Worm (Caenorhabditis elegans): Measurements from ENCODE around the gene acy-3.

acy-3 gene

DNA sequence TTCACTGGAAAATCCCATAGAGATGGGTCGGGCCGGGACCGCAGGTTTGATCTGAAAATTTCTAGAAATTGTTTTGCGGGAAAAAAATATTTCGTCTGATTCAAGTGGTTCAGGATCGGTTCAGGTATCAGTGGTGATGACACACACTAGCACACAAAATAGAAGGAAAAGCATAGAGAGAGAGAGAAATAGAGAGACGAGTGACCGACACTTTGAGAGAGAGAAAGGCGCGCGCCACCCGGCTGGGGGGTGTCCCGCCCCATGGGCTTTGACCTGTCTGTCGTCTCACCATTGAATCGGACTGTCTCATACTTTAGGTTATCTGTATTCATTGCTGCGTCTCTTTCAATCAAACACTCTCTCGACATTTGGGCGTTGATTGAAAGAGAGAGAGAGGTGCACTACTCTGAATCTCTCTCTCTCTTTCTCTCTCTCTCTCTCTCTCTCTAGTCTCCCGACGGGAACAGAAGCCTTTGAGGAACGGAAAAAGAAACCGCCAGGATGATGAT lies at the start of gene acy-3:
acy-3 (minus strand) TSS at position 51 of the 509 bp plus-strand sequence.
- TF ChIP-seq nhr-90 (tag; optimal IDR thresholded peaks at IDR 0.05; ENCODE audit: poor library complexity) (peak; percentile 53), fos-1 (tag; optimal IDR thresholded peaks at IDR 0.05) (peak; percentile 19), mep-1 (tag; optimal IDR thresholded peaks at IDR 0.05) (no peak), pag-3 (tag; optimal IDR thresholded peaks at IDR 0.05; ENCODE audit: borderline replicate concordance, insufficient read depth) (no peak), nhr-77 (tag; optimal IDR thresholded peaks at IDR 0.05) (no peak), egl-27 (tag; optimal IDR thresholded peaks at IDR 0.05) (peak in 1 of 2 experiments; percentile 19), tbx-2 (tag; optimal IDR thresholded peaks at IDR 0.05) (peak; percentile 31), snu-23 (GFP tag; optimal IDR thresholded peaks at IDR 0.05) (peak; percentile 76), xbp-1 (tag; optimal IDR thresholded peaks at IDR 0.05) (peak; percentile 21), lir-3 (tag; optimal IDR thresholded peaks at IDR 0.05; ENCODE audit: poor library complexity) (no peak), lin-35 (GFP tag; optimal IDR thresholded peaks at IDR 0.05) (peak; percentile 5 to 40), fkh-4 (tag; optimal IDR thresholded peaks at IDR 0.05; ENCODE audit: borderline replicate concordance) (no peak), hpl-2 (GFP tag; optimal IDR thresholded peaks at IDR 0.05) (no peak), mef-2 (tag; optimal IDR thresholded peaks at IDR 0.05) (no peak), efl-3 (GFP tag; optimal IDR thresholded peaks at IDR 0.05) (no peak), unc-98 (GFP tag; IDR thresholded peaks at IDR 0.05) (no peak), sox-4 (tag; optimal IDR thresholded peaks at IDR 0.05) (no peak), nhr-12 (tag; optimal IDR thresholded peaks at IDR 0.05) (no peak), ets-5 (GFP tag; IDR thresholded peaks at IDR 0.05) (no peak), isw-1 (GFP tag; IDR thresholded peaks at IDR 0.05) (no peak), vab-15 (tag; optimal IDR thresholded peaks at IDR 0.05) (no peak), sup-37 (GFP tag; optimal IDR thresholded peaks at IDR 0.05) (peak; percentile 25), dsc-1 (tag; optimal IDR thresholded peaks at IDR 0.05) (no peak), rnt-1 (tag; optimal IDR thresholded peaks at IDR 0.05) (peak; percentile 72), lsy-2 (tag; optimal IDR thresholded peaks at IDR 0.05) (peak; percentile 29 to 53), nhr-84 (tag; optimal IDR thresholded peaks at IDR 0.05) (no peak), egl-13 (tag; optimal IDR thresholded peaks at IDR 0.05) (no peak), ceh-88 (GFP tag; IDR thresholded peaks at IDR 0.05) (no peak), zag-1 (tag; optimal IDR thresholded peaks at IDR 0.05) (no peak), pax-3 (tag; optimal IDR thresholded peaks at IDR 0.05) (no peak), C16A3.4 (tag; optimal IDR thresholded peaks at IDR 0.05) (no peak), ztf-11 (tag; optimal IDR thresholded peaks at IDR 0.05) (no peak), nhr-237 (tag; optimal IDR thresholded peaks at IDR 0.05) (no peak), aly-2 (tag; optimal IDR thresholded peaks at IDR 0.05) (no peak), C34B4.2 (tag; optimal IDR thresholded peaks at IDR 0.05) (no peak), sptf-1 (tag; optimal IDR thresholded peaks at IDR 0.05) (no peak), skn-1 (tag; optimal IDR thresholded peaks at IDR 0.05) (peak; percentile 1), F16B12.6 (tag; optimal IDR thresholded peaks at IDR 0.05) (no peak), elt-3 (tag; optimal IDR thresholded peaks at IDR 0.05) (peak in 1 of 6 experiments; percentile 18), elt-2 (tag; optimal IDR thresholded peaks at IDR 0.05) (peak; percentile 28), unc-62 (GFP tag; optimal IDR thresholded peaks at IDR 0.05) (no peak), nhr-47 (tag; optimal IDR thresholded peaks at IDR 0.05) (peak; percentile 56), nhr-76 (tag; optimal IDR thresholded peaks at IDR 0.05) (no peak), irx-1 (tag; optimal IDR thresholded peaks at IDR 0.05) (no peak), nhr-11 (tag; optimal IDR thresholded peaks at IDR 0.05) (peak; percentile 24), lin-13 (GFP tag; optimal IDR thresholded peaks at IDR 0.05) (no peak), grh-1 (GFP tag; IDR thresholded peaks at IDR 0.05) (no peak), lin-14 (GFP tag; optimal IDR thresholded peaks at IDR 0.05) (peak; percentile 78), aha-1 (tag; optimal IDR thresholded peaks at IDR 0.05) (no peak), ces-1 (GFP tag; optimal IDR thresholded peaks at IDR 0.05) (no peak), nhr-19 (GFP tag; conservative IDR thresholded peaks at IDR 0.05) (peak; percentile 67), ceh-8 (GFP tag; optimal IDR thresholded peaks at IDR 0.05) (no peak), Y116A8C.19 (tag; optimal IDR thresholded peaks at IDR 0.05; ENCODE audit: borderline replicate concordance) (no peak)
